Fruit fly (Drosophila melanogaster) whole organism: ENCODE results near the gene sturkopf.

Experiments used
- CG8478 ChIP-seq: fragments of >200 bp; optimal IDR thresholded peaks from 2 replicates; lab custom pipeline; 2018; ENCODE audit warnings: inconsistent platforms
- Dll ChIP-seq: fragments of >200 bp; optimal IDR thresholded peaks from 2 replicates; lab custom pipeline; 2017
- pan ChIP-seq: fragments of >200 bp; optimal IDR thresholded peaks from 2 replicates; lab custom pipeline; 2017
- psq ChIP-seq: fragments of >200 bp; optimal IDR thresholded peaks from 2 replicates; lab custom pipeline; 2017
- usp ChIP-seq: fragments of >200 bp; optimal IDR thresholded peaks from 2 replicates; lab custom pipeline; 2017; ENCODE audit warnings: missing biosample characterization, missing genetic modification characterization, mixed read lengths

DNA sequence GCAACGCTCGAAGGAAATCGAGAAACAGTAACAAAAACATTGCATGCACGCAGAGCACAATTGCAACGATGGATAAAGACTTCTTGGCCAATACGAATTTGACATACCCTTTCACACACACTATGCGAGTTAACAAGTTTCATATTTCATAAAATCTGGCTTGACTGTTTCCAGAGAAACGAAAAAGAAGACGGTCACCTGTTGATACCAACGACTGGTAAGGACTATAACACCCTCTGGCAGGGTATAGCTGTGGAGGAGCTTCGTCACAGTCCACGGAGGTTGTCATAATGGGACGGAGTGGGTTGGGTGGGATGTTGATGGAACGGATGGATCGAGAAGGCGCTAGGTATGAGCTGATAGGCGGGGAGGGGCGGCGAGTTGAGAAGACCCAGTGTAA lies 35.1 kb upstream of the sturkopf start:
- TF ChIP-seq pan (lab: Kevin White, UChicago) (no peak), usp (GFP tag; lab: Kevin White, UChicago) (no peak), Dll (lab: Kevin White, UChicago) (no peak), psq (lab: Kevin White, UChicago) (no peak), CG8478 (lab: Kevin White, UChicago) (no peak)
